Worm (Caenorhabditis elegans) whole organism, late embryonic: Measurements from ENCODE around the gene mdh-2.

Source experiments
- ama-1 ChIP-seq: fragments of 150-350 bp; optimal IDR thresholded peaks from 2 replicates; lab custom pipeline; 2014
- dmd-4 ChIP-seq: sonication (generic microtip); optimal IDR thresholded peaks from 2 replicates; lab custom pipeline; 2016; ENCODE audit warnings: borderline replicate concordance, missing genetic modification characterization, missing compliant biosample characterization
- elt-2 ChIP-seq: sonication (generic microtip); optimal IDR thresholded peaks from 2 replicates; lab custom pipeline; 2016; ENCODE audit warnings: missing genetic modification reagents, missing genetic modification characterization, missing compliant biosample characterization
- hlh-15 ChIP-seq: sonication (generic microtip); optimal IDR thresholded peaks from 2 replicates; lab custom pipeline; 2016; ENCODE audit warnings: missing genetic modification characterization, missing compliant biosample characterization
- nhr-11 ChIP-seq: fragments of 150-350 bp; optimal IDR thresholded peaks from 2 replicates; lab custom pipeline; 2014; ENCODE audit warnings: missing biosample characterization, missing genetic modification characterization
- pha-2 ChIP-seq: sonication (generic microtip); optimal IDR thresholded peaks from 2 replicates; lab custom pipeline; 2017; ENCODE audit warnings: mild to moderate bottlenecking, missing genetic modification characterization, missing compliant biosample characterization
- sdc-2 ChIP-seq: sonication (generic microtip); optimal IDR thresholded peaks from 2 replicates; lab custom pipeline; 2016; ENCODE audit warnings: missing genotype, missing genetic modification characterization, missing compliant biosample characterization
- unc-3 ChIP-seq, 2 experiments: fragments of 200-800 bp in 1 of 2; sonication (Bioruptor generic) in 1 of 2; sonication (generic microtip) in 1 of 2; conservative IDR thresholded peaks in 1 of 2; optimal IDR thresholded peaks in 1 of 2; 2 replicates each; pipeline versions ENCODE4 v1.3.6 to Lab custom; 2016 to 2022; ENCODE audit warnings: missing compliant biosample characterization in 2 of 2, missing genetic modification characterization in 2 of 2, missing genetic modification reagents in 1 of 2

DNA sequence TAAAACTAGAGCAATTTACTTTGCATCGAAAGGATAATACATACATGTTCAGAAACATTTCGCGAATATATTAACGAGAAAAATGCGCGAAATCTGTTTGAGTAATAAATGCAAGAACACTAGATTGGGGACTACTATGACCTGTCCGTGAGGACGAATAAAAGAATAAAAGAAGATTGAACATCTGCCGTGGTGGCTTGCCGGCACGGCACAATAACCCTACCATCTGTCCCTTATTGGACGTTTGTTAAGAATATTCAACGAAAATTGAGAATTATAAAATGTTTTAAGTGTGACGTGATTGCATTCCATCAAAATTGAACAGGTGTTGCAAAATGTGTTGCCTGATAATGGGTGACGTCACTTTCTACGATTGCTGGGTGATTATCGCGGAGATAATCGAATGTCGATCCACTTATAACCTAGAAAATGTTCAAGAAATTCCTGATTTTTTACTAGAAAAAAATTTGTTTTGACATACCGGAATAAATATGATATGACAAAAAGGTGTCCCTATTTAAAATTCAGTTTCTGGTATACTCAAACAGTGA is 2.4 kb downstream of the mdh-2 start:
- TF ChIP-seq unc-3 (GFP tag; conservative IDR thresholded peaks at IDR 0.05; lab: Robert Waterston, UW) (no peak), unc-3 (tag; optimal IDR thresholded peaks at IDR 0.05; lab: Kevin White, UChicago) (no peak), nhr-11 (no peak), ama-1 (lab: Kevin White, UChicago) (no peak), dmd-4 (tag; lab: Kevin White, UChicago) (no peak), elt-2 (no peak), pha-2 (tag; lab: Kevin White, UChicago) (no peak), sdc-2 (no peak), hlh-15 (tag; lab: Kevin White, UChicago) (no peak)
